Fruit fly (Drosophila melanogaster) S2 (cell line): ENCODE data around the gene CG18266.

ENCODE experiments used
- CG8478 ChIP-seq: fragments of >200 bp; optimal IDR thresholded peaks from 2 replicates; lab custom pipeline; 2018
- CTCF ChIP-seq, 2 experiments: fragments of >200 bp; optimal IDR thresholded peaks; 2 replicates each; lab custom pipeline; 2018

dm6 chr2L:5558809-5559392, 37.7 kb upstream of the CG18266 start, which contains the start of gene GluRIIB:
- no peak for TF ChIP-seq CG8478
- no peak for TF ChIP-seq CTCF (optimal IDR thresholded peaks at IDR 0.05; lab: Kevin White, UChicago)
